Fruit fly (Drosophila melanogaster): ENCODE data around the gene Chc.
A peak's percentile ranks its signal among the peaks of the same experiment; 100 is the strongest.

Gene Chc

DNA sequence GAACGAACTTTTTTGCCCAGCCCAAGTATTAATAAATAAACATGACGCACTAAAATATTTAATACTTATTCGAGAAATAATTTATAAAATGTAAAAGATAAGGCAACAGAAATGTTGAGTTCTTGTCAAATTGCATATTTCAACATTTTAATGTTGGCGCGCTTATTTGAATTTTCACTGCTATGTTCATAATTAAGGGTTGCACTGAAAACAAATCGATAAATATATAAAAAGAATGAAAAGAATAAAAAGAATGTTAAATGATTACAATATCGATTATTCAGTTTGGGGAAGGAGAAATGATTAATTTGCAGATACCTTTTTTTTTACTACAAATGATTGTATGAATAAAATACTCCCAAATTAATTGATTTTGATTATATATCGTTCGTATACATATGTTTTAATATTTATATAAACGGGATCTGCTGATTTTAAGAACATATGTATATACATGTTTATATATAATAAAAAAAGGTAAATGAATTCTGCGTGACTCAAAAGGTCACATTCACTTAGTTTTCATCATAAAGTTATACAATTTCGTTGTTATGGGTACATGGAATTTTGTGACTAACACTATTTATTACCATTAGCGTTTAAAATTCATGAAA, 31.6 kb upstream of the Chc start (continued):
- TF ChIP-seq CG7928 (GFP tag; optimal IDR thresholded peaks at IDR 0.05): no peak
- TF ChIP-seq org-1 (GFP tag; optimal IDR thresholded peaks at IDR 0.05): no peak
- TF ChIP-seq maf-S (GFP tag; optimal IDR thresholded peaks at IDR 0.05): no peak
- TF ChIP-seq CG34422 (GFP tag; IDR thresholded peaks at IDR 0.05): no peak
- TF ChIP-seq Hmr (GFP tag; optimal IDR thresholded peaks at IDR 0.05): no peak
- peak; percentile 82 for TF ChIP-seq E2f2 (GFP tag; IDR thresholded peaks at IDR 0.05)
- no peak for TF ChIP-seq CG10565 (GFP tag; optimal IDR thresholded peaks at IDR 0.05)
- no peak for TF ChIP-seq so (GFP tag; IDR thresholded peaks at IDR 0.05)
- no peak for TF ChIP-seq al (GFP tag; IDR thresholded peaks at IDR 0.05)
- no peak for TF ChIP-seq tio (GFP tag; optimal IDR thresholded peaks at IDR 0.05)
- no peak for TF ChIP-seq CG32532 (GFP tag; IDR thresholded peaks at IDR 0.05)
- no peak for TF ChIP-seq sc (optimal IDR thresholded peaks at IDR 0.05)
- TF ChIP-seq sc (GFP tag; optimal IDR thresholded peaks at IDR 0.05): no peak
- TF ChIP-seq ems (GFP tag; optimal IDR thresholded peaks at IDR 0.05): no peak
- TF ChIP-seq Gsc (GFP tag; IDR thresholded peaks at IDR 0.05): no peak
- TF ChIP-seq Sry-δ (GFP tag; optimal IDR thresholded peaks at IDR 0.05): peak; percentile 32
- no peak for TF ChIP-seq Optix (GFP tag; IDR thresholded peaks at IDR 0.05)
- TF ChIP-seq Ptx1 (GFP tag; IDR thresholded peaks at IDR 0.05): no peak
- no peak for TF ChIP-seq oc (tag; optimal IDR thresholded peaks at IDR 0.05)
- TF ChIP-seq crp (GFP tag; optimal IDR thresholded peaks at IDR 0.05): peak in 1 of 2 experiments; percentile 75
- TF ChIP-seq nom (GFP tag; optimal IDR thresholded peaks at IDR 0.05): no peak
- TF ChIP-seq Pdp1 (GFP tag; optimal IDR thresholded peaks at IDR 0.05): peak in 1 of 2 experiments; percentile 11
- TF ChIP-seq trh (GFP tag; optimal IDR thresholded peaks at IDR 0.05): no peak
- TF ChIP-seq abd-A (tag; optimal IDR thresholded peaks at IDR 0.05): peak; percentile 34
- TF ChIP-seq MTF-1 (GFP tag; optimal IDR thresholded peaks at IDR 0.05; ENCODE audit: borderline replicate concordance): no peak
- no peak for TF ChIP-seq Dip3 (GFP tag; optimal IDR thresholded peaks at IDR 0.05)
- no peak for TF ChIP-seq Awh (GFP tag; IDR thresholded peaks at IDR 0.05)
- no peak for TF ChIP-seq repo (GFP tag; optimal IDR thresholded peaks at IDR 0.05)
- no peak for TF ChIP-seq tll (GFP tag; optimal IDR thresholded peaks at IDR 0.05)
- no peak for TF ChIP-seq dpn (GFP tag; optimal IDR thresholded peaks at IDR 0.05)
- TF ChIP-seq Dad (GFP tag; optimal IDR thresholded peaks at IDR 0.05): no peak
- peak; percentile 27 for TF ChIP-seq pzg (GFP tag; optimal IDR thresholded peaks at IDR 0.05)
- no peak for TF ChIP-seq CG14050 (GFP tag; IDR thresholded peaks at IDR 0.05)
- TF ChIP-seq fu2 (GFP tag; optimal IDR thresholded peaks at IDR 0.05): no peak
- TF ChIP-seq prd (optimal IDR thresholded peaks at IDR 0.05): no peak
- no peak for TF ChIP-seq prd (GFP tag; IDR thresholded peaks at IDR 0.05)
- no peak for TF ChIP-seq CG43689 (GFP tag; IDR thresholded peaks at IDR 0.05)
- TF ChIP-seq row (GFP tag; IDR thresholded peaks at IDR 0.05): no peak
- peak; percentile 49; the same call in 1 of the 3 replicates for TF ChIP-seq HLH4C (GFP tag; IDR thresholded peaks at IDR 0.05; ENCODE audit: partially characterized antibody)
- no peak for TF ChIP-seq CG13424 (tag; optimal IDR thresholded peaks at IDR 0.05)
- TF ChIP-seq Ets97D (GFP tag; optimal IDR thresholded peaks at IDR 0.05): peak; percentile 35
- no peak for TF ChIP-seq CG17829 (tag; optimal IDR thresholded peaks at IDR 0.05)
- no peak for TF ChIP-seq CG12391 (tag; optimal IDR thresholded peaks at IDR 0.05)
- TF ChIP-seq Nf-YA (GFP tag; IDR thresholded peaks at IDR 0.05): no peak
- no peak for TF ChIP-seq Oli (tag; optimal IDR thresholded peaks at IDR 0.05)
- no peak for TF ChIP-seq disco-r (GFP tag; optimal IDR thresholded peaks at IDR 0.05)
- no peak for TF ChIP-seq CG8765 (GFP tag; IDR thresholded peaks at IDR 0.05)
- no peak for TF ChIP-seq tna (GFP tag; IDR thresholded peaks at IDR 0.05; ENCODE audit: partially characterized antibody)
- no peak for TF ChIP-seq luna (GFP tag; optimal IDR thresholded peaks at IDR 0.05)
- TF ChIP-seq CG31441 (GFP tag; IDR thresholded peaks at IDR 0.05): no peak
- TF ChIP-seq CG12236 (GFP tag; optimal IDR thresholded peaks at IDR 0.05): no peak

Data from whole organism, embryonic.